Fruit fly (Drosophila melanogaster) whole organism, adult: ENCODE results near the gene CG7742.
A peak's percentile ranks its signal among the peaks of the same experiment; 100 is the strongest.

Experiments used
- CG11617 ChIP-seq: fragments of 200-800 bp; sonication (Bioruptor generic); optimal IDR thresholded peaks from 2 replicates; lab custom pipeline; 2017; ENCODE audit warnings: mild to moderate bottlenecking, missing biosample characterization, missing genetic modification reagents, missing genetic modification characterization
- CG12768 ChIP-seq: fragments of 200-800 bp; sonication (Bioruptor generic); optimal IDR thresholded peaks from 2 replicates; lab custom pipeline; 2017; ENCODE audit warnings: missing biosample characterization, missing genetic modification characterization, mild to moderate bottlenecking, moderate library complexity, missing genetic modification reagents
- CG14711 ChIP-seq: fragments of 200-800 bp; sonication (Bioruptor generic); optimal IDR thresholded peaks from 2 replicates; lab custom pipeline; 2018; ENCODE audit warnings: missing biosample characterization, mild to moderate bottlenecking, missing genetic modification characterization, moderate library complexity
- CG1620 ChIP-seq: fragments of 200-800 bp; sonication (Bioruptor generic); optimal IDR thresholded peaks from 2 replicates; lab custom pipeline; 2016; ENCODE audit warnings: missing biosample characterization, missing genetic modification characterization
- CG33017 ChIP-seq: fragments of 200-800 bp; sonication (Bioruptor generic); optimal IDR thresholded peaks from 2 replicates; lab custom pipeline; 2018; ENCODE audit warnings: missing biosample characterization, mild to moderate bottlenecking, missing genetic modification characterization, moderate library complexity
- CG5204 ChIP-seq: fragments of 200-800 bp; sonication (Bioruptor generic); optimal IDR thresholded peaks from 2 replicates; lab custom pipeline; 2016; ENCODE audit warnings: missing biosample characterization, missing genetic modification characterization
- CG7045 ChIP-seq: fragments of 200-800 bp; sonication (Bioruptor generic); optimal IDR thresholded peaks from 2 replicates; lab custom pipeline; 2017; ENCODE audit warnings: missing biosample characterization, mild to moderate bottlenecking, missing genetic modification characterization
- CG7101 ChIP-seq: fragments of 200-800 bp; sonication (Bioruptor generic); optimal IDR thresholded peaks from 2 replicates; lab custom pipeline; 2018; ENCODE audit warnings: missing biosample characterization, mild to moderate bottlenecking, missing genetic modification characterization, moderate library complexity
- Clk ChIP-seq: fragments of 200-800 bp; sonication (Bioruptor generic); optimal IDR thresholded peaks from 2 replicates; lab custom pipeline; 2017; ENCODE audit warnings: missing biosample characterization, missing genetic modification characterization
- Crg-1 ChIP-seq: fragments of 200-800 bp; sonication (Bioruptor generic); optimal IDR thresholded peaks from 2 replicates; lab custom pipeline; 2016; ENCODE audit warnings: missing biosample characterization, missing genetic modification characterization
- Hr96 ChIP-seq: fragments of 200-800 bp; sonication (Bioruptor generic); optimal IDR thresholded peaks from 2 replicates; lab custom pipeline; 2016; ENCODE audit warnings: missing biosample characterization, missing genetic modification characterization
- Mnt ChIP-seq: fragments of 200-800 bp; sonication (Bioruptor generic); optimal IDR thresholded peaks from 2 replicates; lab custom pipeline; 2016; ENCODE audit warnings: missing biosample characterization, mild to moderate bottlenecking, missing genetic modification characterization
- bab1 ChIP-seq: fragments of 200-800 bp; sonication (Bioruptor generic); optimal IDR thresholded peaks from 3 replicates; lab custom pipeline; 2019; ENCODE audit warnings: missing biosample characterization, mild to moderate bottlenecking, missing genetic modification characterization, moderate library complexity
- cic ChIP-seq: fragments of 200-800 bp; sonication (Bioruptor generic); optimal IDR thresholded peaks from 2 replicates; lab custom pipeline; 2017; ENCODE audit warnings: missing biosample characterization, mild to moderate bottlenecking, missing genetic modification characterization, moderate library complexity
- cnc ChIP-seq, 2 experiments: fragments of >200 bp; optimal IDR thresholded peaks; 2 replicates each; lab custom pipeline; 2017
- kay ChIP-seq: fragments of 200-800 bp; sonication (Bioruptor generic); peaks from one replicate; lab custom pipeline; 2016; ENCODE audit warnings: missing biosample characterization, missing genetic modification characterization, borderline replicate concordance
- ovo ChIP-seq: fragments of 200-800 bp; sonication (Bioruptor generic); optimal IDR thresholded peaks from 2 replicates; lab custom pipeline; 2016; ENCODE audit warnings: missing biosample characterization, missing genetic modification characterization
- pad ChIP-seq: fragments of 200-800 bp; sonication (Bioruptor generic); optimal IDR thresholded peaks from 3 replicates; lab custom pipeline; 2017; ENCODE audit warnings: missing biosample characterization, missing genetic modification characterization, mild to moderate bottlenecking, moderate library complexity, missing genetic modification reagents
- tj ChIP-seq: fragments of 200-800 bp; sonication (Bioruptor generic); optimal IDR thresholded peaks from 3 replicates; lab custom pipeline; 2017; ENCODE audit warnings: missing biosample characterization, mild to moderate bottlenecking, missing genetic modification characterization, moderate library complexity
- toe ChIP-seq: fragments of 200-800 bp; sonication (Bioruptor generic); optimal IDR thresholded peaks from 2 replicates; lab custom pipeline; 2016; ENCODE audit warnings: missing biosample characterization, missing genetic modification characterization

The CG7742 gene

dm6 chr2L:5214981-5215380, at the start of gene CG7742:
Gene CG7742 (minus strand): TSS chr2L:5215081.
- TF ChIP-seq Mnt (GFP tag; lab: Kevin White, UChicago), result no peak
- TF ChIP-seq kay (GFP tag; lab: Kevin White, UChicago), result peak; percentile 23

DNA sequence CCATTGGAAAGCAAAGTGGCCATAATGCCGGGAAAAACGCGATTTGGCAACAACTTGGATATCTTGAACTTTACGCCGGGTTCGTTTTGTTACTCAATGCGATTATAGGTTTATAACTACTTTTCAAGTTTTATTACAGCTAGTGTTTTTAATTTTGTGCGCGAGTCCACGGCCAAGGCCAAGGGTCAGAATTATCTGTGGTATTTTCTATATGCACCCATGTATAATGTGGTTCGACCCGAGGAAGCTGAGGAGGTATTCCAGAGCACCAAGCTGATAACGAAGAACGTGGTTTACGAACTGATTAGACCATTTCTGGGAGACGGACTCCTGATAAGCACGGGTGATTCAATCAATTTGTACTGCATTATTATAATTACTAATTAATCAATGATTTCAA, 49.3 kb upstream of the CG7742 start:
- no peak for TF ChIP-seq CG7101 (tag; lab: Kevin White, UChicago)
- TF ChIP-seq Clk, result no peak
- TF ChIP-seq CG12768 (GFP tag; lab: Kevin White, UChicago), result no peak
- no peak for TF ChIP-seq kay (GFP tag; lab: Kevin White, UChicago)
- no peak for TF ChIP-seq CG14711 (tag; lab: Kevin White, UChicago)
- TF ChIP-seq Mnt (GFP tag; lab: Kevin White, UChicago), result no peak
- no peak for TF ChIP-seq CG7045
- no peak for TF ChIP-seq CG1620
- TF ChIP-seq cic (GFP tag; lab: Kevin White, UChicago), result no peak
- TF ChIP-seq bab1, result no peak
- TF ChIP-seq Hr96, result no peak
- TF ChIP-seq cnc (optimal IDR thresholded peaks at IDR 0.05; lab: Kevin White, UChicago), result no peak
- no peak for TF ChIP-seq tj (GFP tag; lab: Kevin White, UChicago)
- no peak for TF ChIP-seq pad (GFP tag; lab: Kevin White, UChicago)
- TF ChIP-seq CG33017 (tag; lab: Kevin White, UChicago), result no peak
- no peak for TF ChIP-seq ovo (GFP tag; lab: Kevin White, UChicago)
- TF ChIP-seq CG5204 (GFP tag; lab: Kevin White, UChicago), result no peak
- no peak for TF ChIP-seq CG11617 (GFP tag; lab: Kevin White, UChicago)
- no peak for TF ChIP-seq Crg-1 (GFP tag; lab: Kevin White, UChicago)
- no peak for TF ChIP-seq toe

- no peak for TF ChIP-seq Mnt (GFP tag; lab: Kevin White, UChicago)
- no peak for TF ChIP-seq ovo (GFP tag; lab: Kevin White, UChicago)
- TF ChIP-seq CG7045, result no peak
- TF ChIP-seq CG33017 (tag; lab: Kevin White, UChicago), result no peak
- TF ChIP-seq Hr96, result no peak
- TF ChIP-seq pad (GFP tag; lab: Kevin White, UChicago), result no peak
- no peak for TF ChIP-seq toe
- TF ChIP-seq bab1, result no peak
- no peak for TF ChIP-seq Crg-1 (GFP tag; lab: Kevin White, UChicago)
- TF ChIP-seq CG12768 (GFP tag; lab: Kevin White, UChicago), result no peak
These were observed 48.6 kb upstream of the CG7742 start, which contains the start of gene Cyp4ac1 for dm6 chr2L:5263343-5264051. Gene Cyp4ac1 (plus strand): TSS chr2L:5264001.

DNA sequence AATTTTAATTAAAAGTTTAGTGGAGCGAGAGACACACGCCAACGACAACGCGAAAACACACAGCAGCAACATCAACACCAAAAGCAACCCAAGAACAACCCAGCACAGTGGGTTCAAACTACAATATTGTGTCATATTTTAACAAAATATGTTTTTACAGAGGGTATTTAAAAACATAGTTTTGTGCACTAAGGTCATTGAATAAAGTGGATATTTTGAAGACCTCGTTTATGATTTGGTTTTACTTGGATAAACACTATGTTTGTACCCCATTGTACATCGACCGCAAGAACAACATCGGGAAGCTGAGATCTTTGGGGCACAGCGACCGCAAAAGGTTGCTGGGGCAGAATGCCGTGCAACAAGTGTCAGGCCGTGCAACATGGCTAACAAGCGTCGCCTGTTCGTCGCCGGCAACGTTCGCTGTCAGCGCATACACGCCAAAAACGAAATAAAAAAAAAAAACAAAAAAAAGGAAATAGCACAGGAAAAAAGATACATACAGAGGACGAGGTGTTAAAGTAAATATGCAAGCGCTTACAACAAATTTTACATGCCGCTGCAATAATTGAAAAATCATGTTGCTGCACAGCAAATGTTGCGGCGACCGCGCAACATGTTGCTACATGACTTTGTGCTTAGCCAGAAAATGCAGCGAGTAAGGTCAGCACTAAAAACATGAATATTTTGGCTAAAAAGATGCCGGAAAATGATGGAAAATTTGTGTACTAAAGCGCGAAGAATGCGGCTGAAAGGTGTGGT, 46.5 kb upstream of the CG7742 start:
- TF ChIP-seq CG12768 (GFP tag; lab: Kevin White, UChicago), result no peak
- TF ChIP-seq CG33017 (tag; lab: Kevin White, UChicago), result no peak

dm6 chr2L:5260267-5260666, 45.4 kb upstream of the CG7742 start:
- no peak for TF ChIP-seq Crg-1 (GFP tag; lab: Kevin White, UChicago)
- TF ChIP-seq Mnt (GFP tag; lab: Kevin White, UChicago), result no peak
- TF ChIP-seq Hr96, result no peak
- no peak for TF ChIP-seq CG1620
- TF ChIP-seq CG11617 (GFP tag; lab: Kevin White, UChicago), result no peak
- no peak for TF ChIP-seq CG12768 (GFP tag; lab: Kevin White, UChicago)
- TF ChIP-seq kay (GFP tag; lab: Kevin White, UChicago), result no peak
- no peak for TF ChIP-seq CG14711 (tag; lab: Kevin White, UChicago)
- no peak for TF ChIP-seq ovo (GFP tag; lab: Kevin White, UChicago)
- TF ChIP-seq Clk, result no peak
- TF ChIP-seq tj (GFP tag; lab: Kevin White, UChicago), result no peak
- no peak for TF ChIP-seq CG5204 (GFP tag; lab: Kevin White, UChicago)

- TF ChIP-seq Crg-1 (GFP tag; lab: Kevin White, UChicago), result no peak
- TF ChIP-seq CG5204 (GFP tag; lab: Kevin White, UChicago), result no peak
- TF ChIP-seq toe, result no peak
These were observed 44.4 kb upstream of the CG7742 start for dm6 chr2L:5259076-5259843.
